Worm (Caenorhabditis elegans) whole organism, late embryonic: ENCODE measurements around the gene F32D1.3.

Experiments used
- F13H6.1 ChIP-seq: sonication (generic microtip); optimal IDR thresholded peaks from 2 replicates; lab custom pipeline; 2016; ENCODE audit warnings: missing genetic modification characterization, missing compliant biosample characterization
- ahr-1 ChIP-seq: sonication (generic microtip); optimal IDR thresholded peaks from 2 replicates; lab custom pipeline; 2016; ENCODE audit warnings: missing genetic modification characterization, missing compliant biosample characterization
- ama-1 ChIP-seq: fragments of 150-350 bp; optimal IDR thresholded peaks from 2 replicates; lab custom pipeline; 2014
- hlh-6 ChIP-seq: sonication (generic microtip); optimal IDR thresholded peaks from 2 replicates; lab custom pipeline; 2016; ENCODE audit warnings: missing genotype, missing genetic modification characterization, missing compliant biosample characterization
- pag-3 ChIP-seq: sonication (generic microtip); optimal IDR thresholded peaks from 2 replicates; lab custom pipeline; 2016; ENCODE audit warnings: missing compliant biosample characterization, missing genetic modification characterization, borderline replicate concordance
- pha-2 ChIP-seq: sonication (generic microtip); optimal IDR thresholded peaks from 2 replicates; lab custom pipeline; 2017; ENCODE audit warnings: mild to moderate bottlenecking, missing genetic modification characterization, missing compliant biosample characterization

DNA sequence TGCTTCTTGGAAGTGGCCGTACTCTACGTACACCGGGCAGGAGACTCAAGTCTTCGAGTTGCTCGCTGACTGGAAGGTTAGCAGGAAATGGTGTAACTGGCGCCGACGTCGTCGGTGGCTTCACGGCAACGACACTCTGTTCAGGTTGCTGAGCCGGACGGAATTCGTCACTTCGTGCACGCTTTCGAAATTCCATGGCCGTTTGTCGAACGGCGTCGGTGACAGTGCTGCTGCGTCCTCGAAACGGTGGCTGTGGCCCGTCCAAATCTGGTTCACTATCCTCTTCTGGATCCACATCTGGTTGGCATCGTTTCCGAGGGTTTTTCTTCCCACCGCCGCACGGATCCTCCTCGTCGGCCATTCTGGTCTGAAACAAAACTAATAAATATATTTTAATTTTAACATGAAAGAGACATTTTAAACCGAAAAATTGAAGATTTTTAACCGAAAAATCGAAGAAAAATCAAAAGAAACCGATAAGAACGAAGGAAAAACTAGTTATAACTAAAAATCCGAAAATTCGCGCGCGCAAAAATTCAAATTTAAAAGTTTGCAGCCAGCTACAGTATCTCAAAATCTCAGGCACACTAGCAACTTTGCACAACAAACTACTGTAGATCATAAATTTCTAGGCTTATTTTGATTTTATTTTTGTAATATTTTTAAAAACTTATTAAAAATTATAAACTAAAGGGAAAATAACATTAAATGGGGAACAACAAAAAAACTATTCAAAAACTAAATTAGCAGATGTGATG lies 14.6 kb upstream of the F32D1.3 start, which contains the start of gene F32D1.7:
- TF ChIP-seq hlh-6 (tag; lab: Kevin White, UChicago) (no peak), ama-1 (lab: Kevin White, UChicago) (no peak), F13H6.1 (tag; lab: Kevin White, UChicago) (no peak), pha-2 (tag; lab: Kevin White, UChicago) (no peak), pag-3 (tag; lab: Kevin White, UChicago) (no peak), ahr-1 (no peak)
